Worm (Caenorhabditis elegans) whole organism, L2 larva: ENCODE results near the gene T05H4.15.

ENCODE experiments used
- C34F6.9 ChIP-seq: fragments of 150-350 bp; optimal IDR thresholded peaks from 2 replicates; lab custom pipeline; 2014; ENCODE audit warnings: missing biosample characterization, missing genetic modification characterization
- F13H6.1 ChIP-seq: sonication (generic microtip); optimal IDR thresholded peaks from 2 replicates; lab custom pipeline; 2016; ENCODE audit warnings: missing genetic modification characterization, missing compliant biosample characterization
- Y55F3AM.14 ChIP-seq: fragments of 200-800 bp; sonication (Bioruptor generic); optimal IDR thresholded peaks from 2 replicates; lab custom pipeline; 2018; ENCODE audit warnings: mild to moderate bottlenecking, missing genetic modification characterization, missing compliant biosample characterization
- ama-1 ChIP-seq: fragments of 150-350 bp; optimal IDR thresholded peaks from 2 replicates; lab custom pipeline; 2018; ENCODE audit warnings: inconsistent platforms
- blmp-1 ChIP-seq: sonication (generic microtip); optimal IDR thresholded peaks from 2 replicates; lab custom pipeline; 2017; ENCODE audit warnings: missing genetic modification characterization, mild to moderate bottlenecking, missing compliant biosample characterization, antibody characterized with exemption, moderate library complexity; ENCODE audit not compliant: insufficient read depth
- ceh-16 ChIP-seq: fragments of 150-350 bp; optimal IDR thresholded peaks from 2 replicates; lab custom pipeline; 2014; ENCODE audit warnings: missing biosample characterization, missing genetic modification characterization
- crh-2 ChIP-seq: sonication (generic microtip); optimal IDR thresholded peaks from 2 replicates; lab custom pipeline; 2017; ENCODE audit warnings: missing biosample characterization, missing genetic modification characterization
- elt-1 ChIP-seq: fragments of 150-350 bp; optimal IDR thresholded peaks from 2 replicates; lab custom pipeline; 2014; ENCODE audit warnings: missing biosample characterization, missing genetic modification characterization
- elt-3 ChIP-seq: sonication (generic microtip); optimal IDR thresholded peaks from 2 replicates; lab custom pipeline; 2017; ENCODE audit warnings: missing biosample characterization, missing genetic modification characterization
- fos-1 ChIP-seq: fragments of 150-350 bp; optimal IDR thresholded peaks from 2 replicates; lab custom pipeline; 2014; ENCODE audit warnings: missing biosample characterization, missing genetic modification characterization
- lin-13 ChIP-seq: fragments of 150-350 bp; optimal IDR thresholded peaks from 2 replicates; lab custom pipeline; 2014; ENCODE audit warnings: missing biosample characterization, missing genetic modification reagents, missing genetic modification characterization
- lin-39 ChIP-seq: fragments of 150-350 bp; optimal IDR thresholded peaks from 2 replicates; lab custom pipeline; 2014; ENCODE audit warnings: missing biosample characterization, missing genetic modification reagents, missing genetic modification characterization
- mab-5 ChIP-seq: fragments of 150-350 bp; optimal IDR thresholded peaks from 2 replicates; lab custom pipeline; 2014; ENCODE audit warnings: missing biosample characterization, missing genetic modification characterization
- nhr-12 ChIP-seq: fragments of 150-350 bp; optimal IDR thresholded peaks from 2 replicates; lab custom pipeline; 2014; ENCODE audit warnings: missing biosample characterization, missing genetic modification characterization
- nhr-23 ChIP-seq: fragments of 150-350 bp; optimal IDR thresholded peaks from 2 replicates; lab custom pipeline; 2014; ENCODE audit warnings: missing biosample characterization, missing genetic modification reagents, missing genetic modification characterization
- nhr-237 ChIP-seq: fragments of 150-350 bp; optimal IDR thresholded peaks from 2 replicates; lab custom pipeline; 2014; ENCODE audit warnings: missing biosample characterization, missing genetic modification characterization
- nhr-25 ChIP-seq: fragments of 150-350 bp; sonication (generic microtip); optimal IDR thresholded peaks from 3 replicates; lab custom pipeline; 2014; ENCODE audit warnings: missing biosample characterization, missing genetic modification characterization
- nhr-6 ChIP-seq: fragments of 150-350 bp; optimal IDR thresholded peaks from 2 replicates; lab custom pipeline; 2014; ENCODE audit warnings: missing biosample characterization, missing genetic modification characterization
- peb-1 ChIP-seq: fragments of 150-350 bp; optimal IDR thresholded peaks from 2 replicates; lab custom pipeline; 2014; ENCODE audit warnings: missing biosample characterization, missing genetic modification characterization
- sem-4 ChIP-seq: fragments of 150-350 bp; optimal IDR thresholded peaks from 2 replicates; lab custom pipeline; 2014; ENCODE audit warnings: missing biosample characterization, missing genetic modification reagents, missing genetic modification characterization
- sma-9 ChIP-seq, 2 experiments: fragments of 150-350 bp in 1 of 2; sonication (generic microtip) in 1 of 2; optimal IDR thresholded peaks; 2 replicates each; lab custom pipeline; 2014 to 2016; ENCODE audit warnings: missing genetic modification characterization in 2 of 2, mild to moderate bottlenecking in 1 of 2, missing biosample characterization in 1 of 2, missing compliant biosample characterization in 1 of 2, missing genetic modification reagents in 1 of 2, moderate library complexity in 1 of 2
- unc-55 ChIP-seq: fragments of 150-350 bp; sonication (generic microtip); optimal IDR thresholded peaks from 3 replicates; lab custom pipeline; 2014; ENCODE audit warnings: missing biosample characterization, missing genetic modification reagents, missing genetic modification characterization
- ztf-1 ChIP-seq: fragments of 200-800 bp; sonication (Bioruptor generic); conservative IDR thresholded peaks from 2 replicates; pipeline ENCODE4 v1.3.6; 2022; ENCODE audit warnings: missing genetic modification characterization, missing compliant biosample characterization
- ztf-11 ChIP-seq: sonication (generic microtip); optimal IDR thresholded peaks from 2 replicates; lab custom pipeline; 2017; ENCODE audit warnings: missing biosample characterization, missing genetic modification characterization
- ztf-4 ChIP-seq: fragments of 150-350 bp; optimal IDR thresholded peaks from 2 replicates; lab custom pipeline; 2014; ENCODE audit warnings: missing biosample characterization, missing genetic modification characterization

The T05H4.15 gene

ce11 chrV:6400950-6401551 is 40.5 kb downstream of the T05H4.15 start:
- TF ChIP-seq unc-55 (no peak), elt-3 (tag; lab: Kevin White, UChicago) (no peak), blmp-1 (tag; lab: Kevin White, UChicago) (no peak), ztf-4 (tag; lab: Kevin White, UChicago) (no peak), crh-2 (tag; lab: Kevin White, UChicago) (peak; percentile 55), nhr-12 (tag; lab: Kevin White, UChicago) (no peak), F13H6.1 (tag; lab: Kevin White, UChicago) (no peak)

DNA sequence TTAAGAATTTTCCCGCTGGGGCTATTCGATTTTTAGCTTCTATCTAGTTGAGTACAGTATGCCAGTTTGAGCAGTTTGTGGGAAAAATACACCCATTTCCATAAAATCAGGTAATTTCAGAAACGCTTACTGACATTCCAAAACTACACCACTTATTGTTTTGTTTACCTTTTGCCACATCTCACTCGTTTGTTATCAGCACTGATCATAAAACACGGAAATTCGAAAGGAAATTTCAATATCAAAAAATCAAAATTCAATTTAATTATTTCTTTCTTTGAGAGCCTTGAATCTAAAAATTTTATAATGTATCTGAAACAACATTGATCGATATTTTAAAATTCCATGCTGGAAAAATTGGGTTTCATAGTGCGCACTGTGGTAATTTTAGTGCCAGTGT is 41.0 kb downstream of the T05H4.15 start:
- TF ChIP-seq crh-2 (tag; lab: Kevin White, UChicago) (peak; percentile 14), fos-1 (peak; percentile 32), blmp-1 (tag; lab: Kevin White, UChicago) (no peak)
- TF ChIP-seq, all 48 proteins: peak for 2

ce11 chrV:6399831-6400230 is 41.7 kb downstream of the T05H4.15 start, which contains the start of gene gfi-1:
TSS of gene gfi-1 (minus strand) at chrV:6399931.
- TF ChIP-seq sem-4 (tag; lab: Kevin White, UChicago) (no peak), elt-1 (tag; lab: Kevin White, UChicago) (no peak), Y55F3AM.14 (GFP tag; lab: Kevin White, UChicago) (no peak), crh-2 (tag; lab: Kevin White, UChicago) (no peak), nhr-23 (tag; lab: Kevin White, UChicago) (no peak), mab-5 (tag; lab: Kevin White, UChicago) (no peak), ztf-1 (no peak), ama-1 (lab: Kevin White, UChicago) (no peak), lin-39 (tag; lab: Kevin White, UChicago) (no peak), ceh-16 (tag; lab: Kevin White, UChicago) (no peak), fos-1 (no peak), nhr-6 (tag; lab: Kevin White, UChicago) (no peak), lin-13 (GFP tag; lab: Kevin White, UChicago) (no peak), nhr-237 (tag; lab: Kevin White, UChicago) (no peak)

DNA sequence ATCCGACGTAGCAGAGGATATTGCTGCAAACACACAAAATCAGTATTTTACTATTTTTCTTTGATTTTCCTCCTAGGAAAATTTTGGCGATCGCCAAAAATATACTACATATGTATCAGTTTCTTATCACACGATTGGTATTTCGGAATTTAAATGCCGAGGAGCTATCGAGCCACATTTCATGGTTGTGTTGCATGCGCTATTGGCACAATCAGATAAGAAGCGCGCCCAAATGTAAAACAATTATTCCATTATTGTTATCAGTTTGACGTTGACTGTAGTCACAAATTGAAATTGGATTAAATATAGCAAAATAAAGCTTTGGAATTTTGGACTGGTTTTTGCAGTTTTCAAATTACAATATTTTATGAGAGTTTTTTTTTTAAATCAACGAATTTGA is 42.6 kb downstream of the T05H4.15 start:
- no peak for TF ChIP-seq nhr-237 (tag; lab: Kevin White, UChicago)
- TF ChIP-seq sma-9 (GFP tag; optimal IDR thresholded peaks at IDR 0.05; lab: Kevin White, UChicago), result peak; percentile 50
- no peak for TF ChIP-seq sma-9 (tag; optimal IDR thresholded peaks at IDR 0.05; lab: Kevin White, UChicago)
- no peak for TF ChIP-seq peb-1
- no peak for TF ChIP-seq ztf-11 (tag; lab: Kevin White, UChicago)
- TF ChIP-seq crh-2 (tag; lab: Kevin White, UChicago), result peak; percentile 3
- TF ChIP-seq nhr-25 (tag; lab: Kevin White, UChicago), result no peak
- TF ChIP-seq C34F6.9, result no peak
- TF ChIP-seq fos-1, result peak; percentile 67
